Worm (Caenorhabditis elegans): ENCODE results near the gene fbxc-44.

DNA sequence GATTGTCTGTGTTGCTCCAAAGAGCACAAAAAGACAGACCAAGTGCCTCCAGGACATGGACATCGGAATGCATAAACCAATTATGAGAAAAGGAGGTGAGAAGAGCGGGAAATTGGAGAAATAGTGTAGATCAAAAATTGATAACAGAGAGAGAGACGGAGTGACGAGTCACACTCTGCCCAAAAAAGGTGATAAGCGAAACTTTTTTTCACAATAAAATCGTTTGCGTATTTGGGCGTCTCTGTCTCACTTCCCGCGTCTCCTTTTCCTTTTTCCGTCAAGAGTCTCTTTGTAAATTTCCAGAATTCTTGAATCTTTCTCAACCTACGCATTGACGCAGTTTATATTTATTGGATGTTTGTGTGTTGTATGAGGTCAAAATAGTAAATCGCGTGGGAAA is 43.4 kb downstream of the fbxc-44 start, which contains the start of gene mth-2:
- TF ChIP-seq nhr-23 (tag; optimal IDR thresholded peaks at IDR 0.05) (no peak), lin-11 (tag; optimal IDR thresholded peaks at IDR 0.05) (no peak), F13H6.1 (tag; optimal IDR thresholded peaks at IDR 0.05) (peak; percentile 33), nhr-25 (tag; optimal IDR thresholded peaks at IDR 0.05) (no peak), ztf-1 (GFP tag; conservative IDR thresholded peaks at IDR 0.05) (no peak), egl-27 (tag; optimal IDR thresholded peaks at IDR 0.05) (no peak), snpc-4 (tag; optimal IDR thresholded peaks at IDR 0.05) (no peak), nhr-11 (tag; optimal IDR thresholded peaks at IDR 0.05) (no peak), ama-1 (optimal IDR thresholded peaks at IDR 0.05) (no peak), nhr-10 (tag; optimal IDR thresholded peaks at IDR 0.05) (no peak)
